Worm (Caenorhabditis elegans) whole organism, L2 larva: ENCODE results near the gene ZK632.14.

Experiments
- C34F6.9 ChIP-seq: fragments of 150-350 bp; optimal IDR thresholded peaks from 2 replicates; lab custom pipeline; 2014; ENCODE audit warnings: missing biosample characterization, missing genetic modification characterization
- R02D3.7 ChIP-seq: fragments of 150-350 bp; optimal IDR thresholded peaks from 2 replicates; lab custom pipeline; 2014; ENCODE audit warnings: missing biosample characterization, missing genetic modification characterization
- ama-1 ChIP-seq: fragments of 150-350 bp; optimal IDR thresholded peaks from 2 replicates; lab custom pipeline; 2018; ENCODE audit warnings: inconsistent platforms
- gmeb-1 ChIP-seq: fragments of 150-350 bp; optimal IDR thresholded peaks from 2 replicates; lab custom pipeline; 2014; ENCODE audit warnings: missing biosample characterization, missing genetic modification characterization
- lin-39 ChIP-seq: fragments of 150-350 bp; optimal IDR thresholded peaks from 2 replicates; lab custom pipeline; 2014; ENCODE audit warnings: missing biosample characterization, missing genetic modification reagents, missing genetic modification characterization
- mdl-1 ChIP-seq, 2 experiments: fragments of 150-350 bp in 1 of 2; sonication (generic microtip) in 1 of 2; optimal IDR thresholded peaks; 2 replicates each; lab custom pipeline; 2017; ENCODE audit warnings: missing biosample characterization in 2 of 2, missing genetic modification characterization in 2 of 2
- nhr-11 ChIP-seq: fragments of 150-350 bp; optimal IDR thresholded peaks from 2 replicates; lab custom pipeline; 2014; ENCODE audit warnings: missing biosample characterization, missing genetic modification characterization
- nhr-21 ChIP-seq: fragments of 150-350 bp; optimal IDR thresholded peaks from 2 replicates; lab custom pipeline; 2014; ENCODE audit warnings: missing biosample characterization, missing genetic modification characterization
- nhr-23 ChIP-seq: fragments of 150-350 bp; optimal IDR thresholded peaks from 2 replicates; lab custom pipeline; 2014; ENCODE audit warnings: missing biosample characterization, missing genetic modification reagents, missing genetic modification characterization
- nhr-237 ChIP-seq: fragments of 150-350 bp; optimal IDR thresholded peaks from 2 replicates; lab custom pipeline; 2014; ENCODE audit warnings: missing biosample characterization, missing genetic modification characterization
- peb-1 ChIP-seq: fragments of 150-350 bp; optimal IDR thresholded peaks from 2 replicates; lab custom pipeline; 2014; ENCODE audit warnings: missing biosample characterization, missing genetic modification characterization
- snpc-4 ChIP-seq: fragments of 150-350 bp; optimal IDR thresholded peaks from 2 replicates; lab custom pipeline; 2014; ENCODE audit warnings: missing biosample characterization, missing genetic modification characterization
- unc-62 ChIP-seq: fragments of 150-350 bp; optimal IDR thresholded peaks from 2 replicates; lab custom pipeline; 2014; ENCODE audit warnings: missing biosample characterization, missing genetic modification reagents, missing genetic modification characterization

- TF ChIP-seq gmeb-1 (tag; lab: Kevin White, UChicago) (no peak), C34F6.9 (tag; lab: Kevin White, UChicago) (no peak), snpc-4 (tag; lab: Kevin White, UChicago) (no peak), ama-1 (lab: Kevin White, UChicago) (no peak), mdl-1 (tag; optimal IDR thresholded peaks at IDR 0.05; lab: Kevin White, UChicago) (no peak), nhr-23 (tag; lab: Kevin White, UChicago) (no peak), nhr-11 (tag; lab: Kevin White, UChicago) (no peak), R02D3.7 (tag; lab: Kevin White, UChicago) (no peak), peb-1 (no peak), nhr-237 (tag; lab: Kevin White, UChicago) (no peak), nhr-21 (tag; lab: Kevin White, UChicago) (no peak), unc-62 (no peak), lin-39 (tag; lab: Kevin White, UChicago) (no peak)
These were observed 11.2 kb upstream of the ZK632.14 start for ce11 chrIII:9802045-9802444.
